Fruit fly (Drosophila melanogaster): Measurements from ENCODE around the gene Eph.

DNA sequence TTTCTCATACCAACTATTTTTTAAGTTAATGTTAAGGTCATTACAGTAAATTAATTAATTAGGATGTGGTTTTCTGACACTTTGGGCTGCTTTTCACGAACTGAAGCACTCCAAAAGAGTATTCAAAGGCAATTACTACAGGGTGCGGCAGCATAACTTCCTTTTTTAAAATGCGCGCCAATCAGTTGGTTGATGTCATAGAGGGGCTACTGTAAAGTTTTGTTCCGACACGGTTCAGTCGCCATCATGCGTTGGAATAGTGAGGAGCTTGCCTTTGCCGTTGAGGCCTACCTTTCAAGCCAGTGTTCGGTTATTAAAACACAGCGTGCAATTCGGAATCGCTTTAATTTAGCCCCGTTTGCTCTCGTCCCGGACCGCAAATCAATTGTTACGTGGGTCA, 36.9 kb downstream of the Eph start:
- TF ChIP-seq salr (GFP tag; optimal IDR thresholded peaks at IDR 0.05) (no peak), CG6808 (GFP tag; optimal IDR thresholded peaks at IDR 0.05) (no peak), svp (GFP tag) (no peak), fd85E (GFP tag; optimal IDR thresholded peaks at IDR 0.05) (no peak), CG15336 (GFP tag; IDR thresholded peaks at IDR 0.05) (no peak), CG6854 (GFP tag; optimal IDR thresholded peaks at IDR 0.05) (no peak), net (GFP tag; optimal IDR thresholded peaks at IDR 0.05) (no peak), Hr38 (GFP tag; optimal IDR thresholded peaks at IDR 0.05) (no peak), Eip93F (GFP tag; optimal IDR thresholded peaks at IDR 0.05) (no peak), Hr4 (GFP tag; optimal IDR thresholded peaks at IDR 0.05) (no peak)
